Fruit fly (Drosophila melanogaster): ENCODE results near the gene Reph.

DNA sequence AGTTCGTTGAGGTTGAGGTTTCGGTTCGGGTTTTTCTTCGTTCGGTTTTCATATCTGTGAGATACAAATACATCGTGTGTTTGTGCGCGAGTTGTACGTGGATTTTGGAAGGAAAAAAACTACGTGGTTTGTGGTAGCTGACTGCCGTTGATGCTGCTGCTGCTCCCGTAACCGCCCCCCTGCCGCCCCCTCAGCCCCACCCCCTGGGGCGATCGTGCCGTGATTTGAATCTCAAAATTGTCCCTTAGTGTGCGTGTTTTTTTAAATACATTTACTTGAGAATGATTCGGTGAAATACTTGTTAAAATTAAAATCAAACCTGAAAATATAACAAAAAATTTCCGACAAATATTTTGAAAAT is 31.3 kb upstream of the Reph start:
- TF ChIP-seq h (optimal IDR thresholded peaks at IDR 0.05) (no peak), Sin3A (optimal IDR thresholded peaks at IDR 0.05) (no peak)
